Fruit fly (Drosophila melanogaster) S2 (cell line): ENCODE data around the gene CG8460.

Source experiments
- CG8478 ChIP-seq: fragments of >200 bp; optimal IDR thresholded peaks from 2 replicates; lab custom pipeline; 2018
- CTCF ChIP-seq, 2 experiments: fragments of >200 bp; optimal IDR thresholded peaks; 2 replicates each; lab custom pipeline; 2018

The CG8460 gene

DNA sequence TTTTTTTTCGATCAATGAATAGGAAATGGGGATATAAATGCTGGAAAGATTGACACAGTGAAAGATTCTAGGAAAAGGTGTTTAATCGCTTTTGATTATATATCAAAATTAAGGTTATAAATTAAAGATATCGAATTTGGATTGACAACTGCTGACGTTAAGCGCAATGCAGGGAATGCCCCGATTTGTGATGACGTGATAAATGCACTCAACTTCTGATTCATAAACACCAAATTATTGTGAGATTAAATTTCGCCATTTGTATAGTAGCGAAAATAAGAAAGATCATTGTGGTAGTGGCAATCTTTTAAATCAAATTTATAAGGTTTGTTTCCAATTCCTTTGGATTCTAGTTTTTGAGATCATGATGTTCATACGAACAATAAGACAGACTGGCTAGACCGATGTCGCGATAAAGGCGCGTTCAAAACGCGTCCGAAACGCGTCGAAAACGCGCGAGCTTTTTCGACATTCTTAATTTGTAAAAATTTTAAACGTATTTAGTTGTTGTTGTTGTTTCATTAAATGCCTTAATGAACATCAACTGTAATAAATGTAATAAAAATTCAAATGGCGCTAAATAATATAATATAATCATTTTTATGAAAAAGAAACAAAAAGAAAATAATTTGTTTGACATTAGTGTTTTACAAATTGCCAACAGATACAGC is 18.4 kb downstream of the CG8460 start, which contains the start of gene CG8349:
TSS of gene CG8349 (plus strand) at position 657 of the 671 bp plus-strand sequence.
- TF ChIP-seq CTCF (optimal IDR thresholded peaks at IDR 0.05; lab: Kevin White, UChicago) (no peak), CG8478 (no peak)

DNA sequence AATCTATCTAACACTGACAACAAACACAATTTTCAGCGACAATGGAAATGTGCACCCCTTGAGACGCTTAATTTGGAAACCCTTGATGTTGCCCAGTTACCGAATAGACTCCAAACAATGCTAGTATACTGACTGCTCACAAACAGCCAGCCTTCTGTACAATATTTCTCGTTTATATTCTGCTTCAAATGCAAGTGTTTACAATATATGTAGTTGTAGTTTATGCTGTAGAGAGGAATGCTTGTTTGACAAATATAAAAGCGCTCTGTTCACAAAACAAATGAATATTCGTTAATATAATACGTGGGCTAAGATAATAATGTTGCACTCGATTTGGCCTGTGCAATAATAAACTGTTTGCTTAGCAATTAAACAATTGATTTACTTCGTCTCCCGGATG is 20.9 kb downstream of the CG8460 start, which contains the start of gene CG8292:
TSS of gene CG8292 (minus strand) at position 101 of the 400 bp plus-strand sequence.
- no peak for TF ChIP-seq CG8478
- no peak for TF ChIP-seq CTCF (optimal IDR thresholded peaks at IDR 0.05; lab: Kevin White, UChicago)

DNA sequence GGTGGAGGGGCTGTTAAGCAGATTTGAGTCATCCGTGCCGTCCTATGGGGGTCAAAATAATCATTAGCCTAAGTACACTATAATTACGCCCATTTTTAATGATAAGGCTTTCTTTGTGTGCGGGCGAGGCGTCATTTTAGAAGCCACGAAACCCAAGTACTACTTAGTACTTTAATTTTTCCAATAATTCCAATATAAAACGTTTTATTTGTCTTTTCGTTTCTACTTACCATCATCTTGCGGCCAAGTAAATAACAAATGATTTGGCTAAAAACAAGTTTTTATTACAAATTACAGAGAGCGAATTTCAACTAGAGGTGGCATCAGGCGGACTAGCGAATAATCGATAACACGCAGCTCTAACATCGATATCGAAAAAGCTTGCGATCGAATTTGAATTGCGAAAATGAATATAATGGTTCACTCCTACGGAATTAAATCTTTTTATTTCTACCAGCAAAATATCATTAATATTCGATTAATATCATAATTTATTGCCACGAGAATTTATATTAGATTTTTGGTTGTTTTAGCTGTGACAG is 23.5 kb downstream of the CG8460 start, which contains the start of gene Snx6:
TSS of gene Snx6 (minus strand) at position 349 of the 542 bp plus-strand sequence.
- no peak for TF ChIP-seq CTCF (optimal IDR thresholded peaks at IDR 0.05; lab: Kevin White, UChicago)
- TF ChIP-seq CG8478 = no peak

DNA sequence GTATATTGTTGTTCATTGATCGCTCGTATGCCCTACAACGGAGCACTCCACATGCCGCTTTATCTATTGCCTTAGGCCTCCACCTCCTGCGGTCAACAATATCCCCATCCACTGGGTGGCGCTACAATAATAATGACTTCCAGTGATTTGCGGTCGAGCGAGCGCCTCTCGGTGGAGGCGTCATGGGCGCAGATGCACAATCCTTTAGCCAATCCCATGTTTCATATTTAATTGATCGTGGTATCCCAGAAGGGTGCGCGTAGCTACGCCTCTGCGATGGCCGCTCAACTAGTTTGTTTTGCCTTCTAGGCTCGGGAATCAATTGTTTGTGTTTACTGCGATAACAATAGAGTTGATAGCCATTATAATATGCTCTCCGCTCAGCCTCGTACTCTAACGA is 32.1 kb downstream of the CG8460 start:
- TF ChIP-seq CTCF (optimal IDR thresholded peaks at IDR 0.05; lab: Kevin White, UChicago) (no peak), CG8478 (no peak)

DNA sequence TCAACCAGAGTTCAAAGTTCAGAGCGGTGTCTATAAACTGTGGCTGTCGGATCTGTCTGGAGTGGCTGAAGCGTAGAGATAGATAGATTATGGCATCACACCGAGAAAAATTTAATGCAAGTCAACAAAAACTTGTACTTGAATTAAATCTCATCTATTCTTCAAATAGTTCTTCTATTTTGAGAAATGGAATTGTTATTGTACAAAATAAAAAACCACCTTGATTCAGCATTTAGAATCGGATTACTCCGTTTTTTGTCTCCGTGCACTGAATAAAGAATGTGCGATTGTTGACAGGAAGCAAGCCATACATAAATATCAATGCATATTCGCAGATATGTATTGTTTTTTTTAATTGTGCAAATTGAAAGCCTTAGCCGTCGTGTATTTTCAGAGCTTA is 32.6 kb downstream of the CG8460 start:
- no peak for TF ChIP-seq CTCF (optimal IDR thresholded peaks at IDR 0.05; lab: Kevin White, UChicago)
- TF ChIP-seq CG8478 = no peak

DNA sequence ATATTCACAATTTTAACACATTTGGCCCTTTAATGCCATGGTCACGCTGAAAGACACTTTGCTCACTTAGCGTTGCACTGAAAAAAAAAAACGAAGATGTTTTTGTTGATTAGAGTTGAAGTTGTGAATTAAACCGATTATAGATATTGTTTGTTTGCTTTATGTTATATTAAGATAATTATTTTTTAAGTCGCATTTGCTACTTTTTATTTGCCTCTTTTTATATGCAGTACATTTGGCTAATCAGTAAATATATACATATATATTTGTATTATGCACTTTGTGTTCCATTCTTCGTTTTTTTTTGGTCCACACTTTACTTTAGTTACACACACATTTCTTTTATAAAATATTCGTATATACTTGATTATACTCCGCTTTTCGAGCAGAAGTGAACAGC is 33.3 kb downstream of the CG8460 start:
- TF ChIP-seq CTCF (optimal IDR thresholded peaks at IDR 0.05; lab: Kevin White, UChicago) = no peak
- no peak for TF ChIP-seq CG8478

DNA sequence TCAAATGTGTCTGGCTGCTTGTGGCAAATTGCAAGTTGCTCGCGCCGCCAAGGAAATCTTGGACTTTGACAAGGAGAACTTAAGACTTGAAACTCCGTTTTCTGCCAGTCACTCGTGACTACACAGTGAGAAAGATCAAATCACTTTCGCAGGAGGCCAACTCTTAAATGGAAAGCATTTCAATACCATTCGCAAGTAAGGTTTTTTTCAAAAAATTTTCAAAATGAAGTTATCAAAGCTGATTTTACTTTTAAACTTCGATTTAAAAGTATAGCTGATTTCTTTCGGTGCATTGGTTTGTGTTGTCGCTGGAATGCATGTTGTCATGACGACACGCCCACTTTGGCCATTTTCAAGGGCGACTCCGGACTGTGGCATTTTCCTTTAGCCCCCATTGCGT is 35.4 kb downstream of the CG8460 start:
- TF ChIP-seq CTCF (optimal IDR thresholded peaks at IDR 0.05; lab: Kevin White, UChicago) (no peak), CG8478 (no peak)

DNA sequence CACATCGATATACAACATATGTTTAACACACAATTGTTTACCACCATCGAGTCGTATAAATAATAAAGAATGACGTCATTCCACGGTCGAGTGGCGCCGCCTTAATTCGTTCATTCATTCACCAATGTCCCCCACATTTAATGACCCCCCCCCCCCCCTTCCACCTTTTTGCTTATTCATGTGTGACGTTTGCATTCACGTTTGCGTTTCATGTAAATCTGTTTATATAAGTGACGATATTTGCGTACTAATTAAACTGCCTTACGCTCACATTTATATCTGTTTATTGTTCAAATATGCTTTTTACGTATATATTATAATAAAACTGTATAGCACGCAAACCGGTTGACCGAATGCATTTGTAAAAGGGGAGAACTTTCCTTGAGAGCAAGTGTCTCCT is 36.6 kb downstream of the CG8460 start:
- TF ChIP-seq CTCF (optimal IDR thresholded peaks at IDR 0.05; lab: Kevin White, UChicago) (no peak), CG8478 (no peak)

DNA sequence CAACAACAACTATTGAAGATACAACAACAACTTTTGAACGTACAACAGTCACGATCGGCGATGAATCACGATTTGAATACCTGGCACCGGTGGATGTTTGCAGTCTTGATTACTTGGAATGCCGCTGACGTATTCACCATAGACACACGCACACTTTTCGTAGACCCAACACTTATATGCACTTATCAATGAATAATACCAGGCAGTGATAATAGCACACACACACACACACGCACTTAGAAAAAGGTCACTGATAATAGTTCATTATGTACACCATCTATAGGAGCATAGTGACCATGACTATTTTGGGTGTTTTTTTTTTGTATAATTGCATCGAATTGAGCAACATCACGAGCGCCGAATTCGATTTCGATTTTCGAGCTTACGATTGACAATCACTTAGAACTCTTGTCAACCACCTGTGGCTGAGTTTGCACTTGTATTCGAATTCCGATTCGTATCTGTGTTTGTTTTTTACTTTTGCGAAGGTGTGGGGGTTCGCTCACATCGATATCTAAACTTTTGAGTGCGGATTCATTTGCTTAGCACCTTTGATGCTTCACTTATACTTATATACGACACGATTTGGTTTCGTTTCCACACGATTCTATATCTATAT is 42.1 kb downstream of the CG8460 start:
- TF ChIP-seq CTCF (optimal IDR thresholded peaks at IDR 0.05; lab: Kevin White, UChicago) (no peak), CG8478 (no peak)

DNA sequence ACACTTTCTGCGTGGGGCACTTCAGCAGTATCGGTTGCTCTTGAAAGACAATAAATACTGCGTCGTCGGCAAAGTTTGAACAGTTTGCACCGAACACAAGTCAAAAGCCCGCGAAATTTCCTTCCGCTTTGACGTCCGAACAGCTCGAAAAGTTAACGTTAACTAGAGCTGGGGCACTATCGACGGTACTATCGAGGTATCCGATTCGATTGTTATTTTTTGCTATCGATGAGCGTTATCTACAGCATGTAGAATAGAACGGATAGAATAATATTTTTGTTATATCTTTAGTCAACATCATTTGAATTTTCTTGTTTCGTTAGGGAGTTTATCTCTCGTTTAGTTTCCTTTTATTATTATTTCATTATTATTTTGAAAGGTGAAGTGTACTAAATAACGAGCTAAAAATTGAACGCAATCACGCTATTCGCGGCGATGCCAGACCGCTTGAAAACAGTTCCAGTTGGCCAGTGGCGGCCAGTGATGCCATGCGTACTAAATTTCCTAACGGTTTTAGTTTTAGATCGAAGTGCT is 42.8 kb downstream of the CG8460 start, which contains the start of gene Pvr:
TSS of gene Pvr (minus strand) at position 167 of the 534 bp plus-strand sequence.
- TF ChIP-seq CTCF (optimal IDR thresholded peaks at IDR 0.05; lab: Kevin White, UChicago) = peak in 1 of 2 experiments; percentile 55
- TF ChIP-seq CG8478 = no peak

DNA sequence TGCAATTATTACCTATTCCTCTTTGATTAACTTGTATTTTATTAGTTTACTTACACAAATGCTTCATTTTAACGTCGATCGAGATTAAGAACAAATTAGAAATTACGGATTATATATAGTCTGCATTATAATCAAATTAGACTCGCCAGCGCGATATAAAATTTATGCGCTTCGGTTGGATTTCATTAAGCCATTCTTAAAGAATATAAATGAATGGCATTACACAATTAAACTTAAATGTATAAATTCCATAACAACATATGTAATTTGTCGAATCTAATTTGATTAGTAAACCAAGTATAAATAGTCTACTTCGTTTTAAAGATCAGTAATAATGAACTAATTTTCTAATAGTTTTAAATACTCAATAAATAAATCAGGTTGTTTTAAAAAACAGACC is 44.7 kb downstream of the CG8460 start, which contains the start of gene Spn28F:
TSS of gene Spn28F (minus strand) at position 101 of the 400 bp plus-strand sequence.
- TF ChIP-seq CTCF (optimal IDR thresholded peaks at IDR 0.05; lab: Kevin White, UChicago) (no peak), CG8478 (no peak)

DNA sequence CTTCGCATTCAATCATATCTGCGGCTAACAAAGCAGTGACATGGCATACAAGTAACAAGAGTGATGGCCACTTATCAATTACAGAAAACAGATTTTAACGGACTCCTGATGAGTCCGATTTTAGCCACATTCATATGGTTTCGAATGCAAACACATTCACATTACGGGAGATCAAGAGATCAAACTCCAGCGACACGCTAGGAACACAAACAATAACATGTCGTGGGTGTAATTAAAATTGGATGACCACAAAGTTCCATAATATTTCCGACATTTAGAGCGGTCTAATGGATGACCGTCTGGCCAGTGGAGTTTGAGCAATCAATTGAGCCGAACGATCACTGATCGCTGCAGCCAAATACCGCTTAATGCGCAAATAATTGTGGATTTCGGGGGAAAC is 45.2 kb downstream of the CG8460 start, which contains the start of gene CG14277:
TSS of gene CG14277 (plus strand) at position 301 of the 400 bp plus-strand sequence.
- no peak for TF ChIP-seq CG8478
- no peak for TF ChIP-seq CTCF (optimal IDR thresholded peaks at IDR 0.05; lab: Kevin White, UChicago)

DNA sequence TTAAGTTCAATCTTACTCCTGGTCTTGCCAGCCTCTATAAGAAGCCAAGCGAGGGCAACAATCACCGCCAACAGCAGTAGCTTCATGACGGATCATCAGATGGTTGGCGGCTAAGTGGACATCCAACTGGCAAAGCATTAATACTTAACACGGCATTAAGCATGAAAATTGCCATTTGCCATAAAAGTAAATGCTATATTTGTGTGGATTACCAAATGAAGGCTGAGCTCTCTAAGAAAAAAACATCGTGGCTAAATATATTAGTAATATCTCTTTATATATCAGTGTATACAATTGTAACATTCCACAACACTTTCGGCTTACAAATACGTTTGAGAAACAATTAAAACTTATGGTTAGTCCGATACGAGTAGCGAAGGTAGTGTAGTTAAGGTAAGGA is 46.9 kb downstream of the CG8460 start, which contains the start of gene CG43057:
TSS of gene CG43057 (minus strand) at position 101 of the 400 bp plus-strand sequence.
- no peak for TF ChIP-seq CTCF (optimal IDR thresholded peaks at IDR 0.05; lab: Kevin White, UChicago)
- no peak for TF ChIP-seq CG8478
